Worm (Caenorhabditis elegans): Measurements from ENCODE around the gene ZK1127.3.

The ZK1127.3 gene

ce11 chrII:7060202-7060601, 5.1 kb downstream of the ZK1127.3 start:
- TF ChIP-seq snpc-4 (tag; optimal IDR thresholded peaks at IDR 0.05), result no peak
- TF ChIP-seq nhr-11 (tag; optimal IDR thresholded peaks at IDR 0.05), result no peak
- TF ChIP-seq ztf-1 (GFP tag; conservative IDR thresholded peaks at IDR 0.05), result no peak
- TF ChIP-seq lin-11 (tag; optimal IDR thresholded peaks at IDR 0.05), result no peak
- TF ChIP-seq nhr-10 (tag; optimal IDR thresholded peaks at IDR 0.05), result no peak
- TF ChIP-seq unc-55 (GFP tag; optimal IDR thresholded peaks at IDR 0.05), result no peak
- peak; percentile 92 for TF ChIP-seq skn-1 (tag; optimal IDR thresholded peaks at IDR 0.05)
- TF ChIP-seq lin-39 (tag; optimal IDR thresholded peaks at IDR 0.05), result no peak
- peak; percentile 55 for TF ChIP-seq F13H6.1 (tag; optimal IDR thresholded peaks at IDR 0.05)
- TF ChIP-seq alr-1 (tag; optimal IDR thresholded peaks at IDR 0.05), result no peak
- TF ChIP-seq nhr-21 (tag; optimal IDR thresholded peaks at IDR 0.05), result no peak
- TF ChIP-seq elt-1 (tag; optimal IDR thresholded peaks at IDR 0.05), result no peak
- no peak for TF ChIP-seq unc-39 (tag; optimal IDR thresholded peaks at IDR 0.05)
- TF ChIP-seq nhr-77 (tag; optimal IDR thresholded peaks at IDR 0.05), result no peak
- TF ChIP-seq nhr-23 (tag; optimal IDR thresholded peaks at IDR 0.05), result no peak
- peak; percentile 58 for TF ChIP-seq crh-2 (tag; optimal IDR thresholded peaks at IDR 0.05)
- peak; percentile 76 for TF ChIP-seq nhr-129 (tag; optimal IDR thresholded peaks at IDR 0.05)
- no peak for TF ChIP-seq ceh-82 (tag; optimal IDR thresholded peaks at IDR 0.05)
- TF ChIP-seq egl-27 (tag; optimal IDR thresholded peaks at IDR 0.05), result no peak
- no peak for TF ChIP-seq ztf-11 (tag; optimal IDR thresholded peaks at IDR 0.05)
- TF ChIP-seq sma-3 (GFP tag; optimal IDR thresholded peaks at IDR 0.05), result peak; percentile 14
- TF ChIP-seq ztf-4 (tag; optimal IDR thresholded peaks at IDR 0.05), result no peak
- no peak for TF ChIP-seq blmp-1 (tag; optimal IDR thresholded peaks at IDR 0.05; ENCODE audit: insufficient read depth)
- no peak for TF ChIP-seq mbf-1 (tag; optimal IDR thresholded peaks at IDR 0.05)
- peak; percentile 29 for TF ChIP-seq gmeb-1 (tag; optimal IDR thresholded peaks at IDR 0.05)
- no peak for TF ChIP-seq nhr-237 (tag; optimal IDR thresholded peaks at IDR 0.05)
- peak; percentile 83 for TF ChIP-seq fos-1 (tag; optimal IDR thresholded peaks at IDR 0.05)
- TF ChIP-seq ZK546.5 (tag; optimal IDR thresholded peaks at IDR 0.05), result no peak
- TF ChIP-seq dmd-4 (tag; optimal IDR thresholded peaks at IDR 0.05), result no peak
- peak in 1 of 2 experiments; percentile 7 for TF ChIP-seq lsy-2 (tag; optimal IDR thresholded peaks at IDR 0.05)
- TF ChIP-seq elt-3 (tag; optimal IDR thresholded peaks at IDR 0.05), result no peak
- TF ChIP-seq lin-13 (GFP tag; optimal IDR thresholded peaks at IDR 0.05), result no peak
- no peak for TF ChIP-seq sem-4 (tag; optimal IDR thresholded peaks at IDR 0.05)
- no peak for TF ChIP-seq Y55F3AM.14 (GFP tag; optimal IDR thresholded peaks at IDR 0.05)
- no peak for TF ChIP-seq peb-1 (tag; optimal IDR thresholded peaks at IDR 0.05)
- no peak for TF ChIP-seq ama-1 (optimal IDR thresholded peaks at IDR 0.05)
- no peak for TF ChIP-seq zag-1 (tag; optimal IDR thresholded peaks at IDR 0.05)
- TF ChIP-seq nhr-12 (tag; optimal IDR thresholded peaks at IDR 0.05), result no peak
- no peak for TF ChIP-seq R02D3.7 (tag; optimal IDR thresholded peaks at IDR 0.05)
- no peak for TF ChIP-seq nhr-6 (tag; optimal IDR thresholded peaks at IDR 0.05)
- TF ChIP-seq aly-2 (tag; optimal IDR thresholded peaks at IDR 0.05), result no peak
- TF ChIP-seq nhr-25 (tag; optimal IDR thresholded peaks at IDR 0.05), result no peak
- no peak for TF ChIP-seq mdl-1 (tag; optimal IDR thresholded peaks at IDR 0.05)
- peak; percentile 65 for TF ChIP-seq sma-9 (GFP tag; optimal IDR thresholded peaks at IDR 0.05)
- no peak for TF ChIP-seq sma-9 (tag; optimal IDR thresholded peaks at IDR 0.05)
- no peak for TF ChIP-seq ceh-16 (tag; optimal IDR thresholded peaks at IDR 0.05)
- TF ChIP-seq unc-62 (GFP tag; optimal IDR thresholded peaks at IDR 0.05), result no peak
- no peak for TF ChIP-seq mab-5 (tag; optimal IDR thresholded peaks at IDR 0.05)
- no peak for TF ChIP-seq C34F6.9 (tag; optimal IDR thresholded peaks at IDR 0.05)

ce11 chrII:7060791-7061190, 5.7 kb downstream of the ZK1127.3 start:
- TF ChIP-seq sma-9 (GFP tag; optimal IDR thresholded peaks at IDR 0.05) (no peak), sma-9 (tag; optimal IDR thresholded peaks at IDR 0.05) (no peak), F13H6.1 (tag; optimal IDR thresholded peaks at IDR 0.05) (no peak), gmeb-1 (tag; optimal IDR thresholded peaks at IDR 0.05) (no peak), skn-1 (tag; optimal IDR thresholded peaks at IDR 0.05) (peak; percentile 87), nhr-25 (tag; optimal IDR thresholded peaks at IDR 0.05) (no peak)

Data from whole organism, L2 larva.